Worm (Caenorhabditis elegans) whole organism, L4 larva: ENCODE results near the gene npr-34.
A peak's percentile ranks its signal among the peaks of the same experiment; 100 is the strongest.

ENCODE experiments used
- F26F4.8 ChIP-seq: fragments of 200-800 bp; sonication (Bioruptor generic); conservative IDR thresholded peaks from 2 replicates; pipeline ENCODE4 v1.3.6; 2022; ENCODE audit warnings: missing genetic modification characterization, missing compliant biosample characterization
- F49E8.2 ChIP-seq: sonication (generic microtip); optimal IDR thresholded peaks from 2 replicates; lab custom pipeline; 2016; ENCODE audit warnings: missing compliant biosample characterization, mild to moderate bottlenecking, missing genetic modification characterization, borderline replicate concordance
- R02D3.7 ChIP-seq: fragments of 150-350 bp; sonication (generic microtip); optimal IDR thresholded peaks from 3 replicates; lab custom pipeline; 2014; ENCODE audit warnings: missing biosample characterization, missing genetic modification characterization
- T26A8.4 ChIP-seq: fragments of 200-800 bp; sonication (Bioruptor generic); IDR thresholded peaks from 2 replicates; pipeline ENCODE4 v1.3.6; 2022; ENCODE audit warnings: missing genetic modification characterization, missing compliant biosample characterization
- Y105C5A.15 ChIP-seq: fragments of 200-800 bp; sonication (Bioruptor generic); IDR thresholded peaks from 2 replicates; pipeline ENCODE4 v1.3.6; 2022; ENCODE audit warnings: missing genetic modification characterization, missing compliant biosample characterization
- Y48G9A.11 ChIP-seq: fragments of 200-800 bp; sonication (Bioruptor generic); IDR thresholded peaks from 2 replicates; pipeline ENCODE4 v1.3.6; 2022; ENCODE audit warnings: missing genetic modification reagents, missing genetic modification characterization, missing compliant biosample characterization
- Y75B8A.6 ChIP-seq: fragments of 200-800 bp; sonication (Bioruptor generic); IDR thresholded peaks from 2 replicates; pipeline ENCODE4 v1.3.6; 2022; ENCODE audit warnings: missing genetic modification reagents, missing genetic modification characterization, missing compliant biosample characterization
- ZK546.5 ChIP-seq, 2 experiments: sonication (generic microtip); optimal IDR thresholded peaks; 2 replicates each; lab custom pipeline; 2017; ENCODE audit warnings: missing biosample characterization in 2 of 2, missing genetic modification characterization in 2 of 2
- aha-1 ChIP-seq: fragments of 150-350 bp; peaks from one replicate; lab custom pipeline; 2014; ENCODE audit warnings: missing biosample characterization, missing genetic modification characterization
- aly-2 ChIP-seq: sonication (generic microtip); optimal IDR thresholded peaks from 2 replicates; lab custom pipeline; 2018; ENCODE audit warnings: missing biosample characterization, missing genetic modification characterization
- ceh-28 ChIP-seq: fragments of 150-350 bp; optimal IDR thresholded peaks from 2 replicates; lab custom pipeline; 2014; ENCODE audit warnings: missing biosample characterization, missing genetic modification reagents, missing genetic modification characterization
- ces-1 ChIP-seq: fragments of 150-350 bp; sonication (generic microtip); optimal IDR thresholded peaks from 4 replicates; lab custom pipeline; 2014; ENCODE audit warnings: missing biosample characterization, missing genetic modification reagents, missing genetic modification characterization
- ctbp-1 ChIP-seq: fragments of 200-800 bp; sonication (Bioruptor generic); IDR thresholded peaks from 2 replicates; pipeline ENCODE4 v1.3.6; 2022; ENCODE audit warnings: missing genetic modification reagents, missing genetic modification characterization, missing compliant biosample characterization
- dmd-6 ChIP-seq: fragments of 200-800 bp; sonication (Bioruptor generic); IDR thresholded peaks from 2 replicates; pipeline ENCODE4 v1.3.6; 2022; ENCODE audit warnings: missing genetic modification reagents, missing genetic modification characterization, missing compliant biosample characterization
- dmd-8 ChIP-seq: fragments of 200-800 bp; sonication (Bioruptor generic); IDR thresholded peaks from 2 replicates; pipeline ENCODE4 v1.3.6; 2022; ENCODE audit warnings: missing genetic modification characterization, missing compliant biosample characterization
- dpl-1 ChIP-seq: fragments of 150-350 bp; optimal IDR thresholded peaks from 2 replicates; lab custom pipeline; 2014; ENCODE audit warnings: missing biosample characterization, missing genetic modification reagents, missing genetic modification characterization
- egl-43 ChIP-seq: fragments of 200-800 bp; sonication (Bioruptor generic); IDR thresholded peaks from 2 replicates; pipeline ENCODE4 v1.3.6; 2022; ENCODE audit warnings: missing genetic modification reagents, missing genetic modification characterization, missing compliant biosample characterization
- gei-8 ChIP-seq: fragments of 200-800 bp; sonication (Bioruptor generic); optimal IDR thresholded peaks from 2 replicates; lab custom pipeline; 2018; ENCODE audit warnings: mild to moderate bottlenecking, missing genetic modification characterization, missing compliant biosample characterization
- hlh-11 ChIP-seq: fragments of 200-800 bp; sonication (Bioruptor generic); optimal IDR thresholded peaks from 2 replicates; lab custom pipeline; 2018; ENCODE audit warnings: mild to moderate bottlenecking, missing genetic modification characterization, missing compliant biosample characterization
- hmg-1.1 ChIP-seq: fragments of 200-800 bp; sonication (Bioruptor generic); IDR thresholded peaks from 2 replicates; pipeline ENCODE4 v1.3.6; 2022; ENCODE audit warnings: missing genetic modification reagents, missing genetic modification characterization, missing compliant biosample characterization
- lin-13 ChIP-seq: fragments of 150-350 bp; optimal IDR thresholded peaks from 2 replicates; lab custom pipeline; 2014; ENCODE audit warnings: missing biosample characterization, missing genetic modification reagents, missing genetic modification characterization
- lin-15B ChIP-seq: fragments of 150-350 bp; sonication (generic microtip); optimal IDR thresholded peaks from 3 replicates; lab custom pipeline; 2014; ENCODE audit warnings: missing biosample characterization, missing genetic modification characterization
- lin-29 ChIP-seq: fragments of 200-800 bp; sonication (Bioruptor generic); IDR thresholded peaks from 2 replicates; pipeline ENCODE4 v1.3.6; 2022; ENCODE audit warnings: missing genetic modification reagents, missing genetic modification characterization, missing compliant biosample characterization
- madf-9 ChIP-seq: fragments of 200-800 bp; sonication (Bioruptor generic); conservative IDR thresholded peaks from 2 replicates; pipeline ENCODE4 v1.3.6; 2022; ENCODE audit warnings: missing genetic modification reagents, missing genetic modification characterization, missing compliant biosample characterization
- mep-1 ChIP-seq: fragments of 150-350 bp; sonication (generic microtip); optimal IDR thresholded peaks from 3 replicates; lab custom pipeline; 2014; ENCODE audit warnings: missing biosample characterization, missing genetic modification characterization
- mes-2 ChIP-seq: sonication (generic microtip); optimal IDR thresholded peaks from 2 replicates; lab custom pipeline; 2016; ENCODE audit warnings: missing genotype, mild to moderate bottlenecking, missing genetic modification characterization, missing compliant biosample characterization; ENCODE audit not compliant: poor library complexity, severe bottlenecking
- mxl-2 ChIP-seq: fragments of 200-800 bp; sonication (Bioruptor generic); conservative IDR thresholded peaks from 2 replicates; pipeline ENCODE4 v1.3.6; 2022; ENCODE audit warnings: missing genetic modification reagents, missing genetic modification characterization, missing compliant biosample characterization
- nhr-237 ChIP-seq: sonication (generic microtip); optimal IDR thresholded peaks from 2 replicates; lab custom pipeline; 2017; ENCODE audit warnings: missing biosample characterization, missing genetic modification characterization
- nhr-28 ChIP-seq: fragments of 150-350 bp; optimal IDR thresholded peaks from 2 replicates; lab custom pipeline; 2014; ENCODE audit warnings: missing biosample characterization, missing genetic modification characterization
- nhr-76 ChIP-seq: fragments of 150-350 bp; optimal IDR thresholded peaks from 2 replicates; lab custom pipeline; 2014; ENCODE audit warnings: missing biosample characterization, missing genetic modification characterization
- pha-4 ChIP-seq, 2 experiments: fragments of 150-350 bp in 1 of 2; fragments of 200-800 bp in 1 of 2; sonication (Bioruptor generic) in 1 of 2; IDR thresholded peaks in 1 of 2; optimal IDR thresholded peaks in 1 of 2; 2 replicates each; pipeline versions ENCODE4 v1.3.6 to Lab custom; 2014 to 2022; ENCODE audit warnings: missing genetic modification characterization in 2 of 2, missing genetic modification reagents in 2 of 2, missing biosample characterization in 1 of 2, missing compliant biosample characterization in 1 of 2
- php-3 ChIP-seq: fragments of 200-800 bp; sonication (Bioruptor generic); IDR thresholded peaks from 2 replicates; pipeline ENCODE4 v1.3.6; 2022; ENCODE audit warnings: missing genetic modification reagents, missing genetic modification characterization, missing compliant biosample characterization
- pqm-1 ChIP-seq: sonication (generic microtip); optimal IDR thresholded peaks from 2 replicates; lab custom pipeline; 2017; ENCODE audit warnings: missing biosample characterization, missing genetic modification characterization
- tra-1 ChIP-seq: fragments of 200-800 bp; sonication (Bioruptor generic); IDR thresholded peaks from 2 replicates; pipeline ENCODE4 v1.3.6; 2022; ENCODE audit warnings: missing genetic modification reagents, missing genetic modification characterization, missing compliant biosample characterization
- unc-62 ChIP-seq, 3 experiments: fragments of 150-350 bp in 1 of 3; sonication (generic microtip); optimal IDR thresholded peaks in 2 of 3; peaks in 1 of 3; 1 replicate in 1 of 3; 2 replicates in 2 of 3; lab custom pipeline; 2014 to 2017; ENCODE audit warnings: missing biosample characterization in 3 of 3, missing genetic modification characterization in 3 of 3, missing genetic modification reagents in 3 of 3, missing genotype in 1 of 3
- zfp-3 ChIP-seq: fragments of 200-800 bp; sonication (Bioruptor generic); conservative IDR thresholded peaks from 2 replicates; pipeline ENCODE4 v1.3.6; 2022; ENCODE audit warnings: missing genetic modification reagents, missing genetic modification characterization, missing compliant biosample characterization
- zip-11 ChIP-seq: fragments of 200-800 bp; sonication (Bioruptor generic); IDR thresholded peaks from 2 replicates; pipeline ENCODE4 v1.3.6; 2022; ENCODE audit warnings: missing genetic modification characterization, missing compliant biosample characterization

Gene npr-34

ce11 chrII:14733424-14733823 is 5.6 kb downstream of the npr-34 start, which contains the start of gene glna-1:
Gene glna-1, minus strand, starts transcription at chrII:14733524.
- TF ChIP-seq nhr-28 (tag; lab: Kevin White, UChicago) (peak; percentile 4), zip-11 (GFP tag; lab: Robert Waterston, UW) (no peak), ces-1 (GFP tag; lab: Kevin White, UChicago) (no peak), lin-15B (no peak), gei-8 (GFP tag; lab: Kevin White, UChicago) (no peak), Y105C5A.15 (GFP tag; lab: Robert Waterston, UW) (no peak), dmd-6 (peak; percentile 35; the same call in 1 of the 2 replicates), zfp-3 (GFP tag; lab: Robert Waterston, UW) (no peak), T26A8.4 (GFP tag; lab: Robert Waterston, UW) (no peak), pha-4 (GFP tag; IDR thresholded peaks at IDR 0.05; lab: Robert Waterston, UW) (no peak), pha-4 (tag; optimal IDR thresholded peaks at IDR 0.05; lab: Kevin White, UChicago) (no peak), dpl-1 (GFP tag; lab: Kevin White, UChicago) (no peak), ctbp-1 (GFP tag; lab: Robert Waterston, UW) (no peak), nhr-76 (no peak), ZK546.5 (tag; optimal IDR thresholded peaks at IDR 0.05; lab: Kevin White, UChicago) (no peak), lin-29 (GFP tag; lab: Robert Waterston, UW) (no peak), mxl-2 (GFP tag; lab: Robert Waterston, UW) (no peak), tra-1 (GFP tag; lab: Robert Waterston, UW) (no peak), php-3 (GFP tag; lab: Robert Waterston, UW) (0 out of 2 replicates have a peak, but pooled peaks have one; percentile 18), Y48G9A.11 (GFP tag; lab: Robert Waterston, UW) (no peak), mes-2 (no peak), ceh-28 (no peak), F26F4.8 (GFP tag; lab: Robert Waterston, UW) (no peak), madf-9 (no peak)
- TF ChIP-seq, all 104 proteins: peak for 3

DNA sequence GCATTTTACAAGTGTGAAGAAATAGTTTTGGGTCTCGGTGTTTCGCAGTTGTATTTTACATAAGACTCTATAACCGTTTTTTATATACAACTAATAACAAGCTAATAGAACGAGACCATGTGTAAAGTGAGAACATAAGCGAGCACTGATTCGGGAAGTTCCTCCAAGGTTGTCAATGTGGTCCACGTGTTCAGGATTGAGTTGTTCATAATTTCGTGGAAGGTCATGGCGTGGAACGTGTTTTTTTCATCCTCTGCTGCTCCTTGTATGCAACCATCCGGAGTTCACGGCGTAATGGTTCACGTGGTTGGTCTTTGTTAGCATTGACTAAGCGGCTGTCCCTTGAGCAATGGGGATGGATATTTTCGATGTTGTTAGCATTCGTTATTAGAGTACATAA is 10.9 kb downstream of the npr-34 start:
- TF ChIP-seq aha-1 (tag; lab: Kevin White, UChicago): peak; percentile 95
- TF ChIP-seq pqm-1 (tag; lab: Kevin White, UChicago): no peak
- no peak for TF ChIP-seq nhr-237 (tag; lab: Kevin White, UChicago)
- no peak for TF ChIP-seq ces-1 (GFP tag; lab: Kevin White, UChicago)

- TF ChIP-seq mep-1 (tag; lab: Kevin White, UChicago) (no peak), unc-62 (GFP tag; optimal IDR thresholded peaks at IDR 0.05 in 1 of 2; lab: Kevin White, UChicago) (peak in 1 of 2 experiments; percentile 82), unc-62 (tag; optimal IDR thresholded peaks at IDR 0.05; lab: Kevin White, UChicago) (no peak)
- TF ChIP-seq, all 104 proteins: peak for 1
Measured at ce11 chrII:14706479-14706878, 32.6 kb downstream of the npr-34 start.

ce11 chrII:14705956-14706355 is 33.1 kb downstream of the npr-34 start:
- TF ChIP-seq hmg-1.1 (GFP tag; lab: Robert Waterston, UW): no peak
- TF ChIP-seq aha-1 (tag; lab: Kevin White, UChicago): peak; percentile 0

ce11 chrII:14705215-14705614 is 33.8 kb downstream of the npr-34 start, which contains the start of gene C09F9.2:
Gene C09F9.2, plus strand, starts transcription at chrII:14705515.
- TF ChIP-seq aha-1 (tag; lab: Kevin White, UChicago) (peak; percentile 85), nhr-76 (no peak)

DNA sequence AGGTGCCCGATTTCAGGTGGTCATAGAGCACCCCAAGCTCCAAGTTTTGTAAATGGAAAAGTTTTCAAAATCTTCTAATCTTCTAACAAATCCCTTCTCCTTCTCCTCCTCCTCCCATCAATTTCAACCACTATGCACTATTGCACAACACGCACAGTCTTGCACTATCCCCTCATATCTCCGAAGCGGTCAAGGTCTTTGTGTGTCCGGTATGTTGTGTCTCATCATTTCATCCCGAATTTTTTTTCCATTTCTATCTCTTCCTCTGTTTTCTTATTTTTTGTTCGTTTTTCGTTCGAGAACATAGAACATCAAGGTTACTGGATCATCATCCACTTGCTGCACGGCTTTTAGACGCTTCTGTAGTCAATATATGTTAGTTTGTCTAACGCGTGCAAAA is 34.8 kb downstream of the npr-34 start:
- TF ChIP-seq dmd-8 (GFP tag; lab: Robert Waterston, UW): no peak
- no peak for TF ChIP-seq F49E8.2 (tag; lab: Kevin White, UChicago)
- TF ChIP-seq mxl-2 (GFP tag; lab: Robert Waterston, UW): no peak
- TF ChIP-seq aly-2: no peak
- no peak for TF ChIP-seq egl-43 (GFP tag; lab: Robert Waterston, UW)
- TF ChIP-seq R02D3.7: no peak
- TF ChIP-seq mep-1 (tag; lab: Kevin White, UChicago): no peak
- no peak for TF ChIP-seq unc-62 (GFP tag; optimal IDR thresholded peaks at IDR 0.05 in 1 of 2; lab: Kevin White, UChicago)
- no peak for TF ChIP-seq unc-62 (tag; optimal IDR thresholded peaks at IDR 0.05; lab: Kevin White, UChicago)
- no peak for TF ChIP-seq Y75B8A.6 (GFP tag; lab: Robert Waterston, UW)
- no peak for TF ChIP-seq hlh-11 (tag; lab: Kevin White, UChicago)
- no peak for TF ChIP-seq lin-13 (GFP tag; lab: Kevin White, UChicago)
